Worm (Caenorhabditis elegans) whole organism, L1 larva: ENCODE data around the gene K09E2.2.

Source experiments
- C04F5.9 ChIP-seq: sonication (generic microtip); optimal IDR thresholded peaks from 2 replicates; lab custom pipeline; 2016; ENCODE audit warnings: missing genetic modification characterization, missing compliant biosample characterization
- C16A3.4 ChIP-seq: fragments of 150-350 bp; optimal IDR thresholded peaks from 2 replicates; lab custom pipeline; 2014; ENCODE audit warnings: missing biosample characterization, missing genetic modification characterization
- alr-1 ChIP-seq: fragments of 200-800 bp; sonication (Bioruptor generic); optimal IDR thresholded peaks from 2 replicates; lab custom pipeline; 2018; ENCODE audit warnings: borderline replicate concordance, mild to moderate bottlenecking, missing genetic modification characterization, missing compliant biosample characterization
- blmp-1 ChIP-seq: fragments of 150-350 bp; optimal IDR thresholded peaks from 2 replicates; lab custom pipeline; 2014; ENCODE audit warnings: missing biosample characterization, missing genetic modification characterization
- ceh-82 ChIP-seq, 3 experiments: fragments of 150-350 bp in 1 of 3; sonication (generic microtip) in 2 of 3; optimal IDR thresholded peaks; 2 replicates each; lab custom pipeline; 2014 to 2017; ENCODE audit warnings: missing biosample characterization in 3 of 3, missing genetic modification characterization in 3 of 3
- ceh-88 ChIP-seq: fragments of 200-800 bp; sonication (Bioruptor generic); IDR thresholded peaks from 2 replicates; pipeline ENCODE4 v1.3.6; 2022; ENCODE audit warnings: missing genetic modification characterization, missing compliant biosample characterization
- ces-1 ChIP-seq: fragments of 150-350 bp; optimal IDR thresholded peaks from 2 replicates; lab custom pipeline; 2014; ENCODE audit warnings: missing biosample characterization, missing genetic modification reagents, missing genetic modification characterization
- efl-1 ChIP-seq, 4 experiments: fragments of 150-350 bp; optimal IDR thresholded peaks in 3 of 4; peaks in 1 of 4; 1 replicate in 1 of 4; 2 replicates in 3 of 4; lab custom pipeline; 2014; ENCODE audit warnings: missing biosample characterization in 2 of 4, missing genetic modification characterization in 2 of 4, missing genetic modification reagents in 2 of 4
- efl-3 ChIP-seq: fragments of 200-800 bp; sonication (Bioruptor generic); optimal IDR thresholded peaks from 2 replicates; lab custom pipeline; 2018; ENCODE audit warnings: mild to moderate bottlenecking, missing genetic modification characterization, missing compliant biosample characterization
- egl-13 ChIP-seq: sonication (generic microtip); optimal IDR thresholded peaks from 2 replicates; lab custom pipeline; 2016; ENCODE audit warnings: missing genotype, missing genetic modification reagents, missing genetic modification characterization, missing compliant biosample characterization
- fkh-10 ChIP-seq: sonication (generic microtip); optimal IDR thresholded peaks from 2 replicates; lab custom pipeline; 2017; ENCODE audit warnings: missing biosample characterization, missing genetic modification reagents, missing genetic modification characterization
- fkh-8 ChIP-seq: sonication (generic microtip); optimal IDR thresholded peaks from 2 replicates; lab custom pipeline; 2016; ENCODE audit warnings: mild to moderate bottlenecking, missing genetic modification characterization, missing compliant biosample characterization
- fos-1 ChIP-seq: fragments of 150-350 bp; optimal IDR thresholded peaks from 2 replicates; lab custom pipeline; 2014; ENCODE audit warnings: missing biosample characterization, missing genetic modification characterization
- grh-1 ChIP-seq: fragments of 200-800 bp; sonication (Bioruptor generic); IDR thresholded peaks from 2 replicates; pipeline ENCODE4 v1.3.6; 2022; ENCODE audit warnings: missing genetic modification reagents, missing genetic modification characterization, missing compliant biosample characterization
- hlh-4 ChIP-seq: sonication (generic microtip); optimal IDR thresholded peaks from 2 replicates; lab custom pipeline; 2016; ENCODE audit warnings: mild to moderate bottlenecking, missing genetic modification characterization, missing compliant biosample characterization
- hpl-2 ChIP-seq: fragments of 150-350 bp; optimal IDR thresholded peaks from 2 replicates; lab custom pipeline; 2014; ENCODE audit warnings: missing biosample characterization, missing genetic modification reagents, missing genetic modification characterization
- irx-1 ChIP-seq: sonication (generic microtip); optimal IDR thresholded peaks from 2 replicates; lab custom pipeline; 2016; ENCODE audit warnings: missing genetic modification characterization, missing compliant biosample characterization
- isw-1 ChIP-seq: fragments of 200-800 bp; sonication (Bioruptor generic); IDR thresholded peaks from 2 replicates; pipeline ENCODE4 v1.3.6; 2022; ENCODE audit warnings: missing genetic modification characterization, missing compliant biosample characterization
- jun-1 ChIP-seq: fragments of 150-350 bp; optimal IDR thresholded peaks from 2 replicates; lab custom pipeline; 2014; ENCODE audit warnings: missing biosample characterization, missing genetic modification reagents, missing genetic modification characterization
- lin-13 ChIP-seq: fragments of 150-350 bp; optimal IDR thresholded peaks from 2 replicates; lab custom pipeline; 2014; ENCODE audit warnings: missing biosample characterization, missing genetic modification reagents, missing genetic modification characterization
- lin-15B ChIP-seq: fragments of 150-350 bp; sonication (generic microtip); optimal IDR thresholded peaks from 3 replicates; lab custom pipeline; 2014; ENCODE audit warnings: missing biosample characterization, missing genetic modification characterization
- lin-35 ChIP-seq, 2 experiments: fragments of 150-350 bp; optimal IDR thresholded peaks; 2 replicates each; lab custom pipeline; 2014; ENCODE audit warnings: missing biosample characterization in 2 of 2, missing genetic modification characterization in 2 of 2, missing genetic modification reagents in 2 of 2
- lin-39 ChIP-seq: fragments of 150-350 bp; optimal IDR thresholded peaks from 2 replicates; lab custom pipeline; 2014; ENCODE audit warnings: missing biosample characterization, missing genetic modification reagents, missing genetic modification characterization
- mab-9 ChIP-seq: fragments of 200-800 bp; sonication (Bioruptor generic); IDR thresholded peaks from 2 replicates; pipeline ENCODE4 v1.3.6; 2022; ENCODE audit warnings: missing genetic modification reagents, missing genetic modification characterization, missing compliant biosample characterization
- mep-1 ChIP-seq: fragments of 150-350 bp; optimal IDR thresholded peaks from 2 replicates; lab custom pipeline; 2014; ENCODE audit warnings: missing biosample characterization, missing genetic modification characterization
- nhr-11 ChIP-seq: fragments of 150-350 bp; optimal IDR thresholded peaks from 2 replicates; lab custom pipeline; 2014; ENCODE audit warnings: missing biosample characterization, missing genetic modification characterization
- nhr-19 ChIP-seq: fragments of 200-800 bp; sonication (Bioruptor generic); conservative IDR thresholded peaks from 2 replicates; pipeline ENCODE4 v1.3.6; 2022; ENCODE audit warnings: missing genetic modification characterization, missing compliant biosample characterization
- nhr-28 ChIP-seq: fragments of 150-350 bp; optimal IDR thresholded peaks from 2 replicates; lab custom pipeline; 2014; ENCODE audit warnings: missing biosample characterization, missing genetic modification characterization
- nhr-47 ChIP-seq: sonication (generic microtip); optimal IDR thresholded peaks from 2 replicates; lab custom pipeline; 2016; ENCODE audit warnings: mild to moderate bottlenecking, missing genetic modification characterization, moderate library complexity, missing compliant biosample characterization
- nhr-71 ChIP-seq: sonication (generic microtip); optimal IDR thresholded peaks from 2 replicates; lab custom pipeline; 2016; ENCODE audit warnings: mild to moderate bottlenecking, missing genetic modification characterization, moderate library complexity, missing compliant biosample characterization
- nhr-76 ChIP-seq: sonication (generic microtip); optimal IDR thresholded peaks from 2 replicates; lab custom pipeline; 2017; ENCODE audit warnings: missing biosample characterization, missing genetic modification characterization
- nhr-77 ChIP-seq: fragments of 150-350 bp; optimal IDR thresholded peaks from 2 replicates; lab custom pipeline; 2014; ENCODE audit warnings: missing biosample characterization, missing genetic modification characterization
- nhr-84 ChIP-seq: sonication (generic microtip); optimal IDR thresholded peaks from 2 replicates; lab custom pipeline; 2017; ENCODE audit warnings: missing biosample characterization, missing genetic modification characterization
- nhr-85 ChIP-seq: sonication (generic microtip); peaks from one replicate; lab custom pipeline; 2016; ENCODE audit warnings: missing genetic modification characterization, inconsistent platforms, missing compliant biosample characterization
- pax-3 ChIP-seq: fragments of 200-800 bp; sonication (Bioruptor generic); optimal IDR thresholded peaks from 2 replicates; lab custom pipeline; 2018; ENCODE audit warnings: mild to moderate bottlenecking, missing genetic modification characterization, moderate library complexity, missing compliant biosample characterization
- pqm-1 ChIP-seq: sonication (generic microtip); optimal IDR thresholded peaks from 3 replicates; lab custom pipeline; 2017; ENCODE audit warnings: missing biosample characterization, missing genetic modification characterization
- rnt-1 ChIP-seq: sonication (generic microtip); optimal IDR thresholded peaks from 2 replicates; lab custom pipeline; 2016; ENCODE audit warnings: mild to moderate bottlenecking, missing genetic modification characterization, moderate library complexity, missing compliant biosample characterization
- snpc-4 ChIP-seq: fragments of 150-350 bp; optimal IDR thresholded peaks from 2 replicates; lab custom pipeline; 2014; ENCODE audit warnings: missing biosample characterization, missing genetic modification characterization
- sup-37 ChIP-seq: fragments of 200-800 bp; sonication (Bioruptor generic); optimal IDR thresholded peaks from 2 replicates; lab custom pipeline; 2018; ENCODE audit warnings: mild to moderate bottlenecking, missing genetic modification characterization, missing compliant biosample characterization
- tlp-1 ChIP-seq: fragments of 150-350 bp; optimal IDR thresholded peaks from 2 replicates; lab custom pipeline; 2014; ENCODE audit warnings: missing biosample characterization, missing genetic modification characterization
- unc-62 ChIP-seq: fragments of 150-350 bp; optimal IDR thresholded peaks from 2 replicates; lab custom pipeline; 2014; ENCODE audit warnings: missing biosample characterization, missing genetic modification reagents, missing genetic modification characterization
- unc-86 ChIP-seq: sonication (generic microtip); optimal IDR thresholded peaks from 2 replicates; lab custom pipeline; 2016; ENCODE audit warnings: missing genetic modification characterization, missing compliant biosample characterization
- vab-15 ChIP-seq: sonication (generic microtip); optimal IDR thresholded peaks from 2 replicates; lab custom pipeline; 2017; ENCODE audit warnings: missing genotype, mild to moderate bottlenecking, missing genetic modification characterization, missing compliant biosample characterization
- zag-1 ChIP-seq: fragments of 150-350 bp; optimal IDR thresholded peaks from 2 replicates; lab custom pipeline; 2014; ENCODE audit warnings: missing biosample characterization, missing genetic modification characterization
- zip-4 ChIP-seq: fragments of 200-800 bp; sonication (Bioruptor generic); optimal IDR thresholded peaks from 2 replicates; lab custom pipeline; 2018; ENCODE audit warnings: mild to moderate bottlenecking, missing genetic modification characterization, moderate library complexity, missing compliant biosample characterization
- ztf-4 ChIP-seq: fragments of 150-350 bp; optimal IDR thresholded peaks from 2 replicates; lab custom pipeline; 2014; ENCODE audit warnings: missing biosample characterization, missing genetic modification characterization

The K09E2.2 gene

DNA sequence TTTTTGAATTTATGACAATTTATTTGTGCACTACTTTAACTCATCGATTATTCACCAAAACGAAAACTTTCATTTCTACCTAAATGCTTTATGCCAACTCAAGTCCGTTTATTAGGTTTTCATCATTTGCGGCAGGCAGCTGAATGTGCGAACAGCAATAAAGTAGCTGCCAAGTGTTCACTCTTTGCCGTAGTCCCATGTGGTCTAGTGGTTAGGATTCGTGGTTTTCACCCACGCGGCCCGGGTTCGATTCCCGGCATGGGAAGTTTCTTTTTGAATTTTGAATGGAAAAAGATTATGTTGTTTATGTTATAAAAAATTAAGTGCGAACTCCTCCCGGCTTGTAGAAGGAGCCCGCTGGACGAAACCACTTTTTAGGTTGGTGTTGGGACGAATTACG, 26.6 kb upstream of the K09E2.2 start (continued):
- TF ChIP-seq blmp-1 (tag; lab: Kevin White, UChicago), result no peak
- no peak for TF ChIP-seq nhr-84 (tag; lab: Kevin White, UChicago)
- no peak for TF ChIP-seq zag-1
- no peak for TF ChIP-seq pax-3 (tag; lab: Kevin White, UChicago)
- TF ChIP-seq hpl-2 (GFP tag; lab: Kevin White, UChicago), result no peak
- TF ChIP-seq vab-15, result no peak
- TF ChIP-seq fos-1 (tag; lab: Kevin White, UChicago), result no peak
- TF ChIP-seq efl-1 (optimal IDR thresholded peaks at IDR 0.05; lab: Kevin White, UChicago), result no peak
- TF ChIP-seq efl-1 (GFP tag; optimal IDR thresholded peaks at IDR 0.05 in 1 of 2; lab: Kevin White, UChicago), result peak in 1 of 2 experiments; percentile 6
- no peak for TF ChIP-seq irx-1 (tag; lab: Kevin White, UChicago)
- no peak for TF ChIP-seq unc-62 (GFP tag; lab: Kevin White, UChicago)
- no peak for TF ChIP-seq tlp-1 (tag; lab: Kevin White, UChicago)
- TF ChIP-seq jun-1 (tag; lab: Kevin White, UChicago), result no peak
- no peak for TF ChIP-seq lin-15B (tag; lab: Kevin White, UChicago)
- no peak for TF ChIP-seq efl-3 (GFP tag; lab: Kevin White, UChicago)
- TF ChIP-seq C04F5.9 (tag; lab: Kevin White, UChicago), result no peak
- no peak for TF ChIP-seq nhr-47 (tag; lab: Kevin White, UChicago)
- no peak for TF ChIP-seq grh-1 (GFP tag; lab: Robert Waterston, UW)
- TF ChIP-seq isw-1 (GFP tag; lab: Robert Waterston, UW), result no peak
- TF ChIP-seq mab-9 (GFP tag; lab: Robert Waterston, UW), result no peak
- TF ChIP-seq mep-1 (tag; lab: Kevin White, UChicago), result peak; percentile 5
- no peak for TF ChIP-seq sup-37 (GFP tag; lab: Kevin White, UChicago)
- no peak for TF ChIP-seq egl-13
- no peak for TF ChIP-seq ces-1 (GFP tag; lab: Kevin White, UChicago)
- TF ChIP-seq ceh-82 (tag; optimal IDR thresholded peaks at IDR 0.05; lab: Kevin White, UChicago), result no peak
- 0 out of 2 replicates have a peak, but pooled peaks have one; percentile 7 for TF ChIP-seq nhr-19 (GFP tag; lab: Robert Waterston, UW)
- TF ChIP-seq C16A3.4 (tag; lab: Kevin White, UChicago), result peak; percentile 38
- TF ChIP-seq rnt-1, result peak; percentile 32
- TF ChIP-seq fkh-10 (GFP tag; lab: Kevin White, UChicago), result no peak
- peak in 1 of 2 experiments; percentile 23 for TF ChIP-seq lin-35 (GFP tag; optimal IDR thresholded peaks at IDR 0.05; lab: Kevin White, UChicago)
- TF ChIP-seq ztf-4 (tag; lab: Kevin White, UChicago), result no peak
- no peak for TF ChIP-seq nhr-11 (tag; lab: Kevin White, UChicago)
- TF ChIP-seq hlh-4 (tag; lab: Kevin White, UChicago), result no peak
- no peak for TF ChIP-seq fkh-8 (tag; lab: Kevin White, UChicago)
- TF ChIP-seq pqm-1 (tag; lab: Kevin White, UChicago), result no peak
- no peak for TF ChIP-seq nhr-85
- TF ChIP-seq unc-86 (tag; lab: Kevin White, UChicago), result no peak
- no peak for TF ChIP-seq snpc-4 (tag; lab: Kevin White, UChicago)
- peak; percentile 26 for TF ChIP-seq nhr-77
- no peak for TF ChIP-seq alr-1
- TF ChIP-seq zip-4 (GFP tag; lab: Kevin White, UChicago), result no peak
- no peak for TF ChIP-seq ceh-88 (GFP tag; lab: Robert Waterston, UW)
- TF ChIP-seq lin-39, result no peak
- TF ChIP-seq nhr-28 (tag; lab: Kevin White, UChicago), result no peak
- TF ChIP-seq nhr-71 (tag; lab: Kevin White, UChicago), result peak; percentile 31
- no peak for TF ChIP-seq lin-13 (GFP tag; lab: Kevin White, UChicago)
- no peak for TF ChIP-seq nhr-76 (tag; lab: Kevin White, UChicago)
